Worm (Caenorhabditis elegans) whole organism, early embryonic: ENCODE results near the gene C34F6.10.

Source experiments
- ama-1 ChIP-seq: fragments of 150-350 bp; optimal IDR thresholded peaks from 2 replicates; lab custom pipeline; 2014
- flt-1 ChIP-seq: fragments of 200-800 bp; sonication (Bioruptor generic); IDR thresholded peaks from 2 replicates; pipeline ENCODE4 v1.3.6; 2022; ENCODE audit warnings: missing genetic modification characterization, missing compliant biosample characterization
- hmbx-1 ChIP-seq: sonication (generic microtip); optimal IDR thresholded peaks from 2 replicates; lab custom pipeline; 2016; ENCODE audit warnings: mild to moderate bottlenecking, missing genetic modification characterization, missing compliant biosample characterization
- scrt-1 ChIP-seq: fragments of 200-800 bp; sonication (Bioruptor generic); IDR thresholded peaks from 2 replicates; pipeline ENCODE4 v1.3.6; 2022; ENCODE audit warnings: missing genetic modification characterization, missing compliant biosample characterization
- tbx-37 ChIP-seq: fragments of 200-800 bp; sonication (Bioruptor generic); conservative IDR thresholded peaks from 2 replicates; pipeline ENCODE4 v1.3.6; 2022; ENCODE audit warnings: missing genetic modification reagents, missing genetic modification characterization, missing compliant biosample characterization

DNA sequence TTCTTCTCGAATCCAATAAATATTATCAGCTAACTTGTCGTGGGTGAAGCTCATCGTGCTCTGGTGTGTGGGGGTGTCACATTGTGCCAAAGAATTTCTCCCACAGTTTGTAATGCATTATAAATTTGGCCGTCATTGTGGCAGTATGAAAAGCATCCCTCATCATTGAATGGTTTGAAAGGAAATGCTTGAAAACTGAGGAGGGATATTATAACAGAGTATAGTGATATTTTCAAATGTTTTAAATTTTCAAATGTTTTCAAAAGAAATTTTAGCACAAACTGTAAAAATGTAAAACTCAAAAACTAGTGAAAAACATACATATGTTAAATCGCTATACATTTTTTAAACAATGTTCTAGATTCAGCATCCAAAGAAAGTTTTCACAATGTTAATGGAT lies 28.5 kb upstream of the C34F6.10 start, which contains the start of gene C03A3.3:
- no peak for TF ChIP-seq hmbx-1
- no peak for TF ChIP-seq tbx-37 (GFP tag; lab: Robert Waterston, UW)
- no peak for TF ChIP-seq ama-1 (lab: Kevin White, UChicago)
- no peak for TF ChIP-seq flt-1 (GFP tag; lab: Robert Waterston, UW)
- TF ChIP-seq scrt-1 (GFP tag; lab: Robert Waterston, UW), result no peak
